Worm (Caenorhabditis elegans) whole organism, L1 larva: ENCODE data around the gene srlf-11.

Experiments
- aha-1 ChIP-seq: fragments of 150-350 bp; optimal IDR thresholded peaks from 2 replicates; lab custom pipeline; 2014; ENCODE audit warnings: missing biosample characterization, missing genetic modification characterization
- ces-1 ChIP-seq: fragments of 150-350 bp; optimal IDR thresholded peaks from 2 replicates; lab custom pipeline; 2014; ENCODE audit warnings: missing biosample characterization, missing genetic modification reagents, missing genetic modification characterization
- hlh-4 ChIP-seq: sonication (generic microtip); optimal IDR thresholded peaks from 2 replicates; lab custom pipeline; 2016; ENCODE audit warnings: mild to moderate bottlenecking, missing genetic modification characterization, missing compliant biosample characterization
- lin-35 ChIP-seq, 2 experiments: fragments of 150-350 bp; optimal IDR thresholded peaks; 2 replicates each; lab custom pipeline; 2014; ENCODE audit warnings: missing biosample characterization in 2 of 2, missing genetic modification characterization in 2 of 2, missing genetic modification reagents in 2 of 2
- pag-3 ChIP-seq: sonication (generic microtip); optimal IDR thresholded peaks from 2 replicates; lab custom pipeline; 2017; ENCODE audit warnings: missing genetic modification characterization, mild to moderate bottlenecking, missing compliant biosample characterization, antibody characterized with exemption, borderline replicate concordance; ENCODE audit not compliant: insufficient read depth
- skn-1 ChIP-seq: fragments of 150-350 bp; optimal IDR thresholded peaks from 2 replicates; lab custom pipeline; 2014; ENCODE audit warnings: missing biosample characterization, missing genetic modification characterization
- zag-1 ChIP-seq: fragments of 150-350 bp; optimal IDR thresholded peaks from 2 replicates; lab custom pipeline; 2014; ENCODE audit warnings: missing biosample characterization, missing genetic modification characterization

- TF ChIP-seq aha-1 (tag; lab: Kevin White, UChicago): no peak
- no peak for TF ChIP-seq pag-3 (tag; lab: Kevin White, UChicago)
- no peak for TF ChIP-seq hlh-4
- TF ChIP-seq skn-1 (tag; lab: Kevin White, UChicago): no peak
- TF ChIP-seq zag-1 (tag; lab: Kevin White, UChicago): no peak
- no peak for TF ChIP-seq lin-35 (GFP tag; optimal IDR thresholded peaks at IDR 0.05; lab: Kevin White, UChicago)
- no peak for TF ChIP-seq ces-1 (GFP tag; lab: Kevin White, UChicago)
Observed at ce11 chrIV:10879542-10879941, 6.3 kb downstream of the srlf-11 start, which contains the start of gene sdz-13.
